Worm (Caenorhabditis elegans): Measurements from ENCODE around the gene srh-265.

srh-265 gene

DNA sequence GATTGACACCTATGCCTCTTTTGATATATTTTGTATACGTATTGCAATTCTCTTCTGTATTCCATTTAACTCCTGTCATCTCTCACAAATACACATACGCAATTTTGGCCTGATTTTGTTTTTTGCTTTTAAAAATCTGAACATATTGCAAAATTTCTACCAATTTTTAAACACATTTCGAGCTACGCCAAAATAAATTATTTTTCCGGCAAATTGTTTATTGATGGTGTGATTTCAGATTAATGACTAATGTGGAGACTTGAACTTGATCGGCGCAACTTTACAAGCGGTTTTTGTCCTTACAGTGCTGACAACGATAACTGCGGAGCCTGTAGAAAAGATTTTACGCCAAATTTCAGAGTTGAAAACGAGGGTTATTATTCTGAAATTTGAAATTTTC is 18.9 kb upstream of the srh-265 start:
- TF ChIP-seq rec-8 (tag; optimal IDR thresholded peaks at IDR 0.05): no peak
- TF ChIP-seq ama-1 (optimal IDR thresholded peaks at IDR 0.05): no peak
- peak in 1 of 2 experiments; percentile 28 for TF ChIP-seq ama-1 (GFP tag; optimal IDR thresholded peaks at IDR 0.05)
- no peak for TF ChIP-seq nhr-90 (tag; optimal IDR thresholded peaks at IDR 0.05)
- no peak for TF ChIP-seq rpc-1 (optimal IDR thresholded peaks at IDR 0.05)
- TF ChIP-seq rpc-1 (tag; optimal IDR thresholded peaks at IDR 0.05): peak; percentile 10
- peak; percentile 83 for TF ChIP-seq hsf-1 (GFP tag; IDR thresholded peaks at IDR 0.05)
- TF ChIP-seq repo-1 (tag; optimal IDR thresholded peaks at IDR 0.05): no peak
- TF ChIP-seq rcor-1 (GFP tag; IDR thresholded peaks at IDR 0.05): no peak
- no peak for TF ChIP-seq pha-4 (tag; optimal IDR thresholded peaks at IDR 0.05)
- TF ChIP-seq unc-130 (GFP tag; optimal IDR thresholded peaks at IDR 0.05): no peak
- no peak for TF ChIP-seq hlh-12 (tag; optimal IDR thresholded peaks at IDR 0.05)
- no peak for TF ChIP-seq F33H1.4 (GFP tag; IDR thresholded peaks at IDR 0.05)
- no peak for TF ChIP-seq bed-2 (GFP tag; IDR thresholded peaks at IDR 0.05)
- TF ChIP-seq lin-35 (GFP tag; optimal IDR thresholded peaks at IDR 0.05): peak in 1 of 3 experiments; percentile 2
- no peak for TF ChIP-seq aptf-2 (GFP tag; conservative IDR thresholded peaks at IDR 0.05)
- no peak for TF ChIP-seq F52B5.7 (tag; optimal IDR thresholded peaks at IDR 0.05)
- peak; percentile 67 for TF ChIP-seq ekl-4 (GFP tag; IDR thresholded peaks at IDR 0.05)
- TF ChIP-seq nhr-27 (tag; optimal IDR thresholded peaks at IDR 0.05): no peak
- TF ChIP-seq snpc-4 (GFP tag; optimal IDR thresholded peaks at IDR 0.05): peak; percentile 29
- no peak for TF ChIP-seq snpc-4 (tag; optimal IDR thresholded peaks at IDR 0.05)
- TF ChIP-seq ztf-26 (tag; optimal IDR thresholded peaks at IDR 0.05): no peak
- TF ChIP-seq sdz-38 (tag; optimal IDR thresholded peaks at IDR 0.05): no peak
- peak; percentile 63 for TF ChIP-seq tlf-1 (GFP tag; optimal IDR thresholded peaks at IDR 0.05)
- peak; percentile 50; the same call in 1 of the 2 replicates for TF ChIP-seq lin-26 (GFP tag; IDR thresholded peaks at IDR 0.05)
- TF ChIP-seq let-526 (GFP tag; IDR thresholded peaks at IDR 0.05): no peak
- TF ChIP-seq unc-62 (GFP tag; optimal IDR thresholded peaks at IDR 0.05): no peak
- peak; percentile 82 for TF ChIP-seq hrde-1 (tag; optimal IDR thresholded peaks at IDR 0.05; ENCODE audit: borderline replicate concordance)
- TF ChIP-seq bed-1 (GFP tag; IDR thresholded peaks at IDR 0.05): no peak
- TF ChIP-seq tbp1 (GFP tag; optimal IDR thresholded peaks at IDR 0.05): peak; percentile 48
- peak; percentile 25; the same call in 1 of the 2 replicates for TF ChIP-seq pbrm-1 (GFP tag; IDR thresholded peaks at IDR 0.05)
- no peak for TF ChIP-seq mcd-1 (GFP tag; IDR thresholded peaks at IDR 0.05)
- no peak for TF ChIP-seq hmg-20 (GFP tag; IDR thresholded peaks at IDR 0.05)
- peak; percentile 72; the same call in 1 of the 2 replicates for TF ChIP-seq B0336.3 (GFP tag; IDR thresholded peaks at IDR 0.05)
- TF ChIP-seq ztf-22 (GFP tag; optimal IDR thresholded peaks at IDR 0.05): no peak
- peak; percentile 12 for TF ChIP-seq B0261.1 (tag; optimal IDR thresholded peaks at IDR 0.05)
- TF ChIP-seq F57A8.1 (GFP tag; optimal IDR thresholded peaks at IDR 0.05): no peak
- peak; percentile 34; the same call in 1 of the 2 replicates for TF ChIP-seq madf-8 (GFP tag; conservative IDR thresholded peaks at IDR 0.05)
- TF ChIP-seq athp-1 (tag; optimal IDR thresholded peaks at IDR 0.05): no peak
- peak; percentile 13 for TF ChIP-seq snpc-3.4 (tag; optimal IDR thresholded peaks at IDR 0.05)
- peak; percentile 73 for TF ChIP-seq madf-6 (GFP tag; IDR thresholded peaks at IDR 0.05)
- no peak for TF ChIP-seq nfyb-1 (GFP tag; IDR thresholded peaks at IDR 0.05)
- no peak for TF ChIP-seq mel-28 (tag; optimal IDR thresholded peaks at IDR 0.05; ENCODE audit: borderline replicate concordance)
- TF ChIP-seq C17E4.6 (GFP tag; IDR thresholded peaks at IDR 0.05): 0 out of 2 replicates have a peak, but pooled peaks have one; percentile 12
- TF ChIP-seq C06A6.2 (GFP tag; conservative IDR thresholded peaks at IDR 0.05): no peak
- no peak for TF ChIP-seq F37B4.10 (GFP tag; IDR thresholded peaks at IDR 0.05)
- peak; percentile 51 for TF ChIP-seq xnd-1 (tag; optimal IDR thresholded peaks at IDR 0.05)
- TF ChIP-seq lin-40 (tag; optimal IDR thresholded peaks at IDR 0.05): no peak
- no peak for TF ChIP-seq ceh-40 (GFP tag; IDR thresholded peaks at IDR 0.05)
- peak; percentile 37 for TF ChIP-seq him-1 (tag; optimal IDR thresholded peaks at IDR 0.05)
